Worm (Caenorhabditis elegans): Measurements from ENCODE around the gene best-16.

Gene best-16

ce11 chrIV:7195734-7196133, at the start of gene best-16:
TSS of gene best-16 (minus strand) at chrIV:7195834.
- no peak for TF ChIP-seq unc-62 (GFP tag; optimal IDR thresholded peaks at IDR 0.05)

ce11 chrIV:7243913-7244312, 48.3 kb upstream of the best-16 start, which contains the start of gene afmd-1:
TSS of gene afmd-1 (plus strand) at chrIV:7244228.
- TF ChIP-seq unc-62 (GFP tag; optimal IDR thresholded peaks at IDR 0.05): no peak

DNA sequence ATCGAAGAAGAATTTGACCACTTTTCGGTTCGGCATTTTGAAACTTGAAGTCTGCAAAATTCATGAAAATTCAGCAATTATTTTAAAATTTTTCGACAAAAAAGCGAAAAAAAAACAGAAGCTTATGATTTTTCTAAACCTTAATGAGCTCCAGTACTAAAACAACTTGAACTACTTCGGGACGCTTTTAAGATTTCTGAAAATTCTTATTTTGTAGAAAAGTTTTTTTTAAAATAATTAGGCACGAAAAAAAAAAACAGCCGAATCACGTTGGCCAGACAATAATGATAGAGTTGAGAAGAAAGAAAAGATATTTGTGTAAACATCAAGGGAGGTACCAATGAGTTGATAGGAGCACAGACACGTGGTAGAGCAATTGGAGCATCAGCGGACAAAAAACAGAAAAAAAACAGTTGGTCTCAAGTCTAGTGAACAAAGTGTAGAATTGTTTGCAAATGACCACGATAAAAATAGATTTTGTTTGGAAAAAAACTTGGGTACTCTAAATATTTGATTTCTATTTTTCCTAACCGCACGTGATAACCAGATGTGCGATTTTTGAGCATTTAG, 46.7 kb upstream of the best-16 start, which contains the start of gene gstk-2:
Gene gstk-2 (minus strand): TSS at position 51 of the 570 bp plus-strand sequence.
- no peak for TF ChIP-seq unc-62 (GFP tag; optimal IDR thresholded peaks at IDR 0.05)

DNA sequence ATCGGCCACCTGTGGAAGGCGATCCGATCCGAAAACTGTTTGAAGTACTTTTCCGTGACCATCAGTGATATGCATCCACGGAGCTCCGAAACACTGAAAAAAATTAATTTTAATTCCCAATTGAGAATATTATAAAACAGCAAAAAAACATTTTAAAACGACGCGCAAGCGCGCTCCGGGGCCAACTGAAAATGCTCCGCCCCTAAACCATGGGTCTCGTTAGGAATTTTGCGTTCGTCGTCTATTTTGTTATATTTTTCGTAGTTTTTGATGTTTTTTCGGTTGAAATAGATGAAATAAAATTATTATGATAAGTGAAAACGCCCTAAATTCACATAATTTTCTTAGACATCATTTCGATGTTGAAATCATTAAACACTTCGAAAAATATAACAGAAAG, 44.9 kb upstream of the best-16 start:
- TF ChIP-seq unc-62 (GFP tag; optimal IDR thresholded peaks at IDR 0.05): no peak

ce11 chrIV:7237668-7238214, 42.1 kb upstream of the best-16 start, which contains the start of gene elo-3:
TSS of gene elo-3 (plus strand) at chrIV:7237718.
- TF ChIP-seq unc-62 (GFP tag; optimal IDR thresholded peaks at IDR 0.05): no peak

ce11 chrIV:7236248-7236772, 40.7 kb upstream of the best-16 start:
- TF ChIP-seq unc-62 (GFP tag; optimal IDR thresholded peaks at IDR 0.05): no peak

DNA sequence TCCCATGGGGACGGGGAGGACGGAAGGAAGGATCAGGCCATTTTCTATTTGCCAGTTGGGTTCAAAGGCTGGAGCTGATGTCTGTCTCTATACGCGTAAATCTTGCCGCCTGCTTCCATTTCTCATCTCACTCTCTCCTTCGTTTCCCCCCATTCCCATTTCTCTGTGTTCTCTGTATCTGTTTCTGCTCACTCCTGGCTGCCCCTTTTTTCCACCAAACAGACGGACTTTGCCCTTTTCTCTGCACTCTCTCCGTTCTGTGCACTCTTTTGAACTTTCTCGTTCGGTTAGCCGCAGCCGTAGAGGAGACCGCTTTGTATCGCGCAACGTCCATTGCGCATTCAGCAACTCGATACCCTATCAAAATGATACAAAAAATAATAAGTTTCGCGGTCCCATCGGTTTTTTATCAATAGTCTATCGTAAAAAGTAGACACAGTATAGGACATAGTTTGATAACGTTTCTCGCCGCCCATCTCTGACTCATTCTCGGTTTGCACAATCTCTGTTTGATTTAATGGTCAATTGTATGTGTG, 39.8 kb upstream of the best-16 start:
- no peak for TF ChIP-seq unc-62 (GFP tag; optimal IDR thresholded peaks at IDR 0.05)

- no peak for TF ChIP-seq unc-62 (GFP tag; optimal IDR thresholded peaks at IDR 0.05)
Measured at ce11 chrIV:7234623-7235022, 39.0 kb upstream of the best-16 start.

DNA sequence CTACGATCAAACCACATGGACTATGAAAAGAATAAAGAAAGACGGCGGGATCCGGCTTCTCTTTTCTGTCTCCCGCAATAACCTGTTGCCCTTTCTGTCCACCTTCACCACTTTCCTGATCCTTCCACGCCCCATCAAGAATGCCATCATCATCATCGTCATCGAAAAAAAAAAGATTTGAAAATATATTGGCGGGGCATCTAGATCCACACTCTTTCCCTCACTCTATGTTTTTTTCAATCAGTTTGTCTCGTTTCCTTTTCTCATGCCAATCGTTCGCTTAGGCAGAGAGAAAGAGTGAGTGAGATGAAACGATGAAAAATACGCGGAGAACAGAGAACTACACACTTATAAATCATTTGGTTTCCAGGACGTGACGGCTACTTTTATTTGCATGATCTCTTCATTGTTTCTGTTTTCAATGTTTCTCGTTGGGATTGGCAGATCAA, 38.0 kb upstream of the best-16 start:
- no peak for TF ChIP-seq unc-62 (GFP tag; optimal IDR thresholded peaks at IDR 0.05)

ce11 chrIV:7230935-7231334, 35.3 kb upstream of the best-16 start, which contains the start of gene D2024.4:
TSS of gene D2024.4 (plus strand) at chrIV:7231235.
- no peak for TF ChIP-seq unc-62 (GFP tag; optimal IDR thresholded peaks at IDR 0.05)

- TF ChIP-seq unc-62 (GFP tag; optimal IDR thresholded peaks at IDR 0.05): no peak
Measured at ce11 chrIV:7230198-7230597, 34.6 kb upstream of the best-16 start, which contains the start of gene cap-1. TSS of gene cap-1 (minus strand) at chrIV:7230223.

DNA sequence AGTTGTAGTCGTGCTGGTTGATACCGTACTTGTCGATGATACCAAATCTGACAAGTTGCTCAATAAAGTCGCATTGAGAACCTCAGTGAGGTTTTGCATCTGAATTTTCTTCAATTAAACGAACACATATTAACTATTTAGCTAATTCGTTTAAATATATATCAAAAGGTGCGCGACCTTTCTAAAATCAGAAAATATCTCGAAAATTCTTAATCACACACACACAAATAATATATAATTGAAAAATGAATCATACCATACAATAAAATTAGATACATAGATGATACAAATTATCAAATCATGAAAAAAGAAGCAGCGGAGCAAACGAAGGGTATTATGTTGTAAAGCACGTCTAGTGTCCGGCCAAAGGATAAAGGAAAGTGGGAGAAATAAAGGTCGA, 32.6 kb upstream of the best-16 start, which contains the start of gene D2024.5:
Gene D2024.5 (minus strand): TSS at position 101 of the 400 bp plus-strand sequence.
- TF ChIP-seq unc-62 (GFP tag; optimal IDR thresholded peaks at IDR 0.05): no peak

DNA sequence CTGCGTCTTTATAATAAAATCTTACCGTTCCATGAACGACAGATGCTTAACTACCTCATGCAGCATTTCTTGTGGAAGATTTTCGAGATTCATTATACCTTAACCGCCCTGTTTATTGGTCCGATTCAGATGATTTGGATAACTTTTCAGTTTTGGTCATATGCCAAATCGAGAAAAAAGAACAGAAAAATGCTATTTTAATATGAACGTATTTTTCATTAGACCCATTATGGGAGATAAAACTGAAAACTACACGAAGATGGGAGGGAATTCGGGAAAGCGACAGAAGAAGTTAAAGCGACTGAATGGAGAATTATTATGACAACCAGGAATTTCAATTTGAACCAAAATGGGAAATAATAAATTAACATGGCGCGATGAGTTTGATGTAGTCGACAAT, 31.4 kb upstream of the best-16 start, which contains the start of gene R13A1.10:
Gene R13A1.10 (minus strand): TSS at position 101 of the 400 bp plus-strand sequence.
- TF ChIP-seq unc-62 (GFP tag; optimal IDR thresholded peaks at IDR 0.05): no peak

ce11 chrIV:7222088-7222487, 26.5 kb upstream of the best-16 start:
- TF ChIP-seq unc-62 (GFP tag; optimal IDR thresholded peaks at IDR 0.05): no peak

- no peak for TF ChIP-seq unc-62 (GFP tag; optimal IDR thresholded peaks at IDR 0.05)
Measured at ce11 chrIV:7219398-7220087, 23.9 kb upstream of the best-16 start, which contains the start of the genes glb-23 and R13A1.1. TSS of gene glb-23 (minus strand) at chrIV:7219498. TSS of gene R13A1.1 (plus strand) at chrIV:7220037.

DNA sequence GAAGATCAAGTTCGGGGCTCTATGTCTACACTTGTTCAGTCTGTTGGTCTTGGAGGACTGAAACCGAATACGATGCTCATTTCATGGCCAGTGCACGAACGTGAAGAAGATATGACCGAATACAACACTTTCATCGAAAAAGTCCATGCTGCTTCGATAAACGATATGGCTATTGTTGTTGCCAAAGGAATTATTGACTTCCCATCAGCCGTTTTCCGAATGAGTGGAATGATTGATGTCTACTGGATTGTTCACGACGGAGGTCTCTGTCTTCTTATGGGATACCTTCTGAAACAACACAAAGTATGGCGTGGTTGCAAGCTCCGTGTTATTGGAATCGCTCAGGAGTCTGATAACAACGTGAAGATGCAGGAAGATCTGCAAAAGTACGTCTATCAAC, 20.6 kb upstream of the best-16 start:
- TF ChIP-seq unc-62 (GFP tag; optimal IDR thresholded peaks at IDR 0.05): no peak

Data from whole organism, dauer.